Fruit fly (Drosophila melanogaster): ENCODE results near the gene CG14325.

The CG14325 gene

DNA sequence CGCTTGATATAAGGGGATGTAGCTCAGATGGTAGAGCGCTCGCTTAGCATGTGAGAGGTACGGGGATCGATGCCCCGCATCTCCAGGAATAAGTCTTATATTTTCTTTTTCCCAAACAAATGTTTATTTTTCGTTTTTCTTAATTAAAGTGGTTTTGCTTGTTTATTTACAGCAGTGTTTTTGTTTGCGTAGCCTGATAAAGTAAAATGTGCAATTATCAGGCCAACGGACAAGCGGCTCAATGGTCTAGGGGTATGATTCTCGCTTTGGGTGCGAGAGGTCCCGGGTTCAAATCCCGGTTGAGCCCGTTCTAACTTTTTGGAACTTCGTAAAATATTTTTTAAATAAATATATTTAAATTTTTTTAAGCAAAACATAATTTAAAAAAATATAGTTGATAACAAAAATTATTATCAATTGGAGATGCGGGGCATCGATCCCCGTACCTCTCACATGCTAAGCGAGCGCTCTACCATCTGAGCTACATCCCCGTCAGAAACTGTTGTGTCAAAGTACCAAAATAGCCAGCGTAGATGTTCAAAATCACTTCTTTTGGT is 7.1 kb upstream of the CG14325 start (continued):
- TF ChIP-seq Med (GFP tag) (peak; percentile 73), tap (tag; optimal IDR thresholded peaks at IDR 0.05) (peak; percentile 29), nerfin-1 (tag; optimal IDR thresholded peaks at IDR 0.05) (peak; percentile 29), kni (GFP tag; optimal IDR thresholded peaks at IDR 0.05) (no peak), CG2199 (GFP tag; IDR thresholded peaks at IDR 0.05) (0 out of 3 replicates have a peak, but pooled peaks have one; percentile 36), sens-2 (GFP tag; IDR thresholded peaks at IDR 0.05) (no peak), CG7745 (tag; optimal IDR thresholded peaks at IDR 0.05) (peak; percentile 54), CG18262 (tag; optimal IDR thresholded peaks at IDR 0.05) (peak; percentile 49), CG3281 (GFP tag; optimal IDR thresholded peaks at IDR 0.05) (peak; percentile 18), Stat92E (GFP tag; optimal IDR thresholded peaks at IDR 0.05) (peak in 1 of 3 experiments; percentile 57), CkIIα-i1 (GFP tag; IDR thresholded peaks at IDR 0.05) (no peak), eve (GFP tag; optimal IDR thresholded peaks at IDR 0.05) (peak in 1 of 2 experiments; percentile 17), Lim3 (GFP tag; IDR thresholded peaks at IDR 0.05) (no peak), kah (GFP tag; optimal IDR thresholded peaks at IDR 0.05) (peak; percentile 32), CG14860 (GFP tag; IDR thresholded peaks at IDR 0.05; ENCODE audit: partially characterized antibody) (peak; percentile 89), NC2α (GFP tag; optimal IDR thresholded peaks at IDR 0.05) (no peak), hb (GFP tag; IDR thresholded peaks at IDR 0.05; ENCODE audit: partially characterized antibody) (peak; percentile 81; the same call in 2 of the 3 replicates), gsb-n (tag; optimal IDR thresholded peaks at IDR 0.05) (peak; percentile 8), so (GFP tag; IDR thresholded peaks at IDR 0.05) (peak; percentile 50; the same call in 1 of the 3 replicates), HLH54F (GFP tag; optimal IDR thresholded peaks at IDR 0.05) (no peak), CG17568 (GFP tag; optimal IDR thresholded peaks at IDR 0.05) (peak; percentile 46), mam (GFP tag; optimal IDR thresholded peaks at IDR 0.05) (no peak), Fer1 (GFP tag; optimal IDR thresholded peaks at IDR 0.05) (peak; percentile 61), wek (GFP tag; optimal IDR thresholded peaks at IDR 0.05) (no peak), CG6791 (GFP tag; IDR thresholded peaks at IDR 0.05; ENCODE audit: partially characterized antibody) (peak; percentile 60), tll (GFP tag; optimal IDR thresholded peaks at IDR 0.05) (no peak), CG10366 (GFP tag; IDR thresholded peaks at IDR 0.05) (no peak), pum (GFP tag; optimal IDR thresholded peaks at IDR 0.05) (no peak), CG8924 (tag; optimal IDR thresholded peaks at IDR 0.05) (peak; percentile 57), Bgb (GFP tag; IDR thresholded peaks at IDR 0.05; ENCODE audit: partially characterized antibody) (peak; percentile 86), Hr3 (GFP tag; optimal IDR thresholded peaks at IDR 0.05) (no peak), MTF-1 (GFP tag; optimal IDR thresholded peaks at IDR 0.05; ENCODE audit: borderline replicate concordance) (peak; percentile 13), CG34224 (GFP tag; IDR thresholded peaks at IDR 0.05; ENCODE audit: partially characterized antibody) (peak; percentile 75; the same call in 2 of the 3 replicates), CG2129 (GFP tag; IDR thresholded peaks at IDR 0.05; ENCODE audit: partially characterized antibody) (peak; percentile 22; the same call in 1 of the 2 replicates), vfl (GFP tag; optimal IDR thresholded peaks at IDR 0.05) (no peak), vvl (GFP tag; IDR thresholded peaks at IDR 0.05) (peak; percentile 62; the same call in 1 of the 2 replicates), knrl (GFP tag; IDR thresholded peaks at IDR 0.05; ENCODE audit: partially characterized antibody) (peak; percentile 80), CG7963 (GFP tag; IDR thresholded peaks at IDR 0.05; ENCODE audit: partially characterized antibody) (peak; percentile 85), gce (GFP tag; IDR thresholded peaks at IDR 0.05) (no peak), CG11723 (GFP tag; optimal IDR thresholded peaks at IDR 0.05) (no peak), CG2678 (tag; optimal IDR thresholded peaks at IDR 0.05) (peak; percentile 23), zen (tag; optimal IDR thresholded peaks at IDR 0.05) (no peak), CG12071 (GFP tag; optimal IDR thresholded peaks at IDR 0.05) (peak; percentile 36), mld (GFP tag; IDR thresholded peaks at IDR 0.05; ENCODE audit: partially characterized antibody) (peak; percentile 94), nom (GFP tag; optimal IDR thresholded peaks at IDR 0.05) (peak; percentile 96), tna (GFP tag; IDR thresholded peaks at IDR 0.05; ENCODE audit: partially characterized antibody) (peak; percentile 87), CG2712 (tag; optimal IDR thresholded peaks at IDR 0.05) (peak; percentile 41)
